Worm (Caenorhabditis elegans): ENCODE results near the gene clec-252.

ce11 chrV:18780605-18781004 lies 32.0 kb upstream of the clec-252 start:
- TF ChIP-seq ztf-23 (GFP tag; IDR thresholded peaks at IDR 0.05) = no peak
- TF ChIP-seq klf-2 (GFP tag; conservative IDR thresholded peaks at IDR 0.05) = no peak
